In the genomic region with DNA sequence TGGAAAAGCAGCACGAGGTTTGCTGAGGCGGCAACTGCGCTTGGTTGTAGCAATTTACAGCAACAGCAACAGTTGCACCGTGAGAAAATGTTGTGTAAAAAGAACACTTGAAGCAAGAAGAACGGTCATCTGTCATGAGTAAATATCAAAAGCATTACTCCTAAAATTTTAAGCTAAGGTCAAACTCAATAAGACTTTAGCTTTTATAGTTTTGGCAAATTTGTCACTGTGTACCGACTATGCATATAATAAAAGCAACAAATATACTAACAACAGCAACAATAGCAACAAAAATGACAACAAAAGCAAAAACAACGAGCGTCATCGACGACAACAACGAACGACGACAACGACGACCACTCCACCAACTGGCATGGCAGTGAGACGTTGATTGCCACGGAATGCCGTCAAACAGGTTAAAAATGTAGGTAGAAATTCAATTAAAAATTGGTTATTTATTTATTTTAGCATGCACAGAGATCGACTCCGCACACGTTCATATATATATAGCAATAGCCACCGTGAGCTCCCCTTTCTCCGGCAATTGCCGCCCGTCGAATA, we compare ENCODE assay signal across 1 fruit fly cellular context.
TF ChIP-seq lines count a peak whose summit lies in the region.

No protein-coding gene starts in this region.

TF ChIP-seq in whole organism, embryonic, 481 proteins besides CTCF, POLR2A, EP300 and RAD21 (continued from another document):
- TF ChIP-seq CG15479 (GFP tag; optimal IDR thresholded peaks at IDR 0.05; lab: Kevin White, UChicago) (no peak), Nf-YB (GFP tag; optimal IDR thresholded peaks at IDR 0.05; lab: Kevin White, UChicago) (peak; percentile 38), CG14965 (GFP tag; optimal IDR thresholded peaks at IDR 0.05; lab: Kevin White, UChicago; ENCODE audit: borderline replicate concordance) (peak; percentile 36)
